Worm (Caenorhabditis elegans): ENCODE results near the gene fbxc-31.

DNA sequence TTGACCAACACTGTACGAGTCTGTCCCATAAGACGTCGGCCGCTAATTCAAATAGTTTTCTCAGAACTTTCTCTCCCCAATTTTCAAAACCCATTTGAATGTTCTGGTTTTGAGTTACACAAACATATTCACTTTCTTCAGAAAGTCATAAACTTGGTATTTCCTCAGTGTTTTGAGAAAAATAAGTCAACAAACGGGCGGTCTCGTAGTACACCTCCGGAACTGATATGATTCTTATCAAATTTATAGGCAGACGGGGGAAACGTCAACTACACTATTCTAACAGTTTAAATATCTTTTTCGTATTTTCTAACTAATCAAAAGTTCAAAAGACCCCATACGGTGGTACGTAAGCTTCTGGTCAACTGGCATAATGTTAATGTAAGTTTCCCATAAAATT lies 27.6 kb upstream of the fbxc-31 start:
- TF ChIP-seq elt-2 (tag; optimal IDR thresholded peaks at IDR 0.05) (peak; percentile 1), nhr-11 (tag; optimal IDR thresholded peaks at IDR 0.05) (no peak)

Measured in whole organism, late embryonic.